Fruit fly (Drosophila melanogaster) Kc167 (cell line): Measurements from ENCODE around the gene CG7408.

ENCODE experiments used
- Myc ChIP-seq: fragments of >200 bp; optimal IDR thresholded peaks from 2 replicates; lab custom pipeline; 2017; ENCODE audit warnings: missing external identifiers
- Sin3A ChIP-seq: fragments of >200 bp; optimal IDR thresholded peaks from 2 replicates; lab custom pipeline; 2018; ENCODE audit warnings: missing external identifiers
- insv ChIP-seq: fragments of >200 bp; optimal IDR thresholded peaks from 3 replicates; lab custom pipeline; 2018; ENCODE audit warnings: missing external identifiers
- ttk ChIP-seq: sonication (Bioruptor generic); optimal IDR thresholded peaks from 2 replicates; lab custom pipeline; 2017; ENCODE audit warnings: missing external identifiers

DNA sequence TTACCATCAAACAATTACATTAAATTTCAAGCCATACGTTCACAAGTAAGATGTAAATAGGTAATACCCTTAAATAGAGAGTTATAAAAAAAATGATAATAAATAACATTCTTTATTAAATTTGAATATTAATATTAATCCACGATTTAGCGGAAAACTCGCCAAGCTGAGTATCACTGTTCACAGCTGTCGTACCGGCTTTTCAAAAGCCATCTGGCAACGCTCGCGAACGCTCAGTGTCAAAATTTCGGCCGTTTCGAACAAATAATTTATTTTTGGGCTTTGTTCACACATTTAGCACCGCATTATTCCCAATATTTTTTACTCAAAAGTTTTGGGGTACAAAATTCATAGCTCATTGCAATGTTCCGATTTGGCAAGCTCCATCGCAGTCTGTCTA lies 29.4 kb upstream of the CG7408 start, which contains the start of gene TrpRS-m:
- TF ChIP-seq Sin3A (lab: Kevin White, UChicago) = no peak
- no peak for TF ChIP-seq insv (lab: Kevin White, UChicago)
- no peak for TF ChIP-seq Myc (lab: Kevin White, UChicago)
- no peak for TF ChIP-seq ttk
